Fruit fly (Drosophila melanogaster) whole organism, embryonic: Measurements from ENCODE around the gene Jhbp1.

Experiments used
- Bteb2 ChIP-seq: fragments of 200-800 bp; sonication (Bioruptor generic); optimal IDR thresholded peaks from 2 replicates; lab custom pipeline; 2016; ENCODE audit warnings: missing biosample characterization, missing genetic modification characterization
- CG13296 ChIP-seq: fragments of 200-800 bp; sonication (Bioruptor generic); optimal IDR thresholded peaks from 3 replicates; lab custom pipeline; 2018; ENCODE audit warnings: missing biosample characterization, mild to moderate bottlenecking, missing genetic modification characterization
- CG2202 ChIP-seq: fragments of 200-800 bp; sonication (Bioruptor generic); optimal IDR thresholded peaks from 2 replicates; lab custom pipeline; 2018; ENCODE audit warnings: missing biosample characterization, mild to moderate bottlenecking, missing genetic modification characterization
- CG2889 ChIP-seq: fragments of 200-800 bp; sonication (Bioruptor generic); IDR thresholded peaks from 3 replicates; pipeline ENCODE4 v1.3.6; 2022; ENCODE audit warnings: missing biosample characterization, missing genetic modification characterization
- CG8089 ChIP-seq: fragments of 200-800 bp; sonication (Bioruptor generic); optimal IDR thresholded peaks from 3 replicates; lab custom pipeline; 2016; ENCODE audit warnings: missing biosample characterization, missing genetic modification characterization
- Myb ChIP-seq: fragments of 200-800 bp; sonication (Bioruptor generic); optimal IDR thresholded peaks from 2 replicates; lab custom pipeline; 2016; ENCODE audit warnings: missing biosample characterization, missing genetic modification characterization
- TFAM ChIP-seq: fragments of 200-800 bp; sonication (Bioruptor generic); optimal IDR thresholded peaks from 2 replicates; lab custom pipeline; 2017; ENCODE audit warnings: missing biosample characterization, missing genetic modification characterization, inconsistent platforms
- bab2 ChIP-seq: fragments of 200-800 bp; sonication (Bioruptor generic); optimal IDR thresholded peaks from 2 replicates; lab custom pipeline; 2016; ENCODE audit warnings: missing biosample characterization, missing genetic modification characterization
- ewg ChIP-seq: fragments of 200-800 bp; sonication (Bioruptor generic); optimal IDR thresholded peaks from 3 replicates; lab custom pipeline; 2017; ENCODE audit warnings: mild to moderate bottlenecking, missing biosample characterization, missing genetic modification reagents, missing genetic modification characterization
- slbo ChIP-seq: fragments of 200-800 bp; sonication (Bioruptor generic); IDR thresholded peaks from 2 replicates; pipeline ENCODE4 v1.3.6; 2022; ENCODE audit warnings: missing biosample characterization, missing genetic modification characterization
- toy ChIP-seq: fragments of 200-800 bp; sonication (Bioruptor generic); IDR thresholded peaks from 2 replicates; pipeline ENCODE4 v1.3.6; 2022; ENCODE audit warnings: missing biosample characterization, missing genetic modification characterization

- TF ChIP-seq CG8089 (GFP tag; lab: Kevin White, UChicago) (no peak), TFAM (GFP tag; lab: Kevin White, UChicago) (no peak), bab2 (GFP tag; lab: Kevin White, UChicago) (no peak), ewg (GFP tag; lab: Kevin White, UChicago) (peak; percentile 1), Myb (GFP tag; lab: Kevin White, UChicago) (no peak), CG2889 (GFP tag; lab: Robert Waterston, UW) (no peak), toy (GFP tag; lab: Robert Waterston, UW) (no peak), Bteb2 (no peak), CG2202 (no peak), CG13296 (GFP tag; lab: Kevin White, UChicago) (no peak), slbo (GFP tag; lab: Robert Waterston, UW) (no peak)
Observed at dm6 chr3R:4951764-4952570, 13.3 kb upstream of the Jhbp1 start.
